Worm (Caenorhabditis elegans) whole organism, mixed stage, embryonic: ENCODE measurements around the gene Y45F10B.13.
"Not testable (repeated sequence)": the region's sequence is repeated elsewhere in the genome, so short reads cannot be mapped to it uniquely, and the experiment has no call there.

Experiments
- M03D4.4 ChIP-seq: sonication (generic microtip); optimal IDR thresholded peaks from 2 replicates; lab custom pipeline; 2017; ENCODE audit warnings: mild to moderate bottlenecking, missing genetic modification characterization, missing compliant biosample characterization
- bed-3 ChIP-seq: fragments of 200-800 bp; sonication (Bioruptor generic); optimal IDR thresholded peaks from 3 replicates; lab custom pipeline; 2018; ENCODE audit warnings: mild to moderate bottlenecking, missing genetic modification characterization, moderate library complexity, missing compliant biosample characterization
- ceh-39 ChIP-seq: fragments of 150-350 bp; optimal IDR thresholded peaks from 2 replicates; lab custom pipeline; 2014; ENCODE audit warnings: missing biosample characterization, missing genetic modification characterization
- ceh-43 ChIP-seq: fragments of 200-800 bp; sonication (Bioruptor generic); optimal IDR thresholded peaks from 2 replicates; lab custom pipeline; 2018; ENCODE audit warnings: mild to moderate bottlenecking, missing genetic modification characterization, moderate library complexity, missing compliant biosample characterization
- ceh-83 ChIP-seq: fragments of 200-800 bp; sonication (Bioruptor generic); optimal IDR thresholded peaks from 2 replicates; lab custom pipeline; 2018; ENCODE audit warnings: mild to moderate bottlenecking, missing genetic modification characterization, missing compliant biosample characterization
- ces-1 ChIP-seq: fragments of 150-350 bp; optimal IDR thresholded peaks from 2 replicates; lab custom pipeline; 2014; ENCODE audit warnings: missing biosample characterization, missing genetic modification reagents, missing genetic modification characterization
- drap-1 ChIP-seq: fragments of 200-800 bp; sonication (Bioruptor generic); optimal IDR thresholded peaks from 3 replicates; lab custom pipeline; 2018; ENCODE audit warnings: mild to moderate bottlenecking, missing genetic modification characterization, missing compliant biosample characterization
- elt-1 ChIP-seq: sonication (generic microtip); optimal IDR thresholded peaks from 2 replicates; lab custom pipeline; 2017; ENCODE audit warnings: missing genetic modification characterization, mild to moderate bottlenecking, missing compliant biosample characterization, antibody characterized with exemption, moderate library complexity, borderline replicate concordance; ENCODE audit not compliant: insufficient read depth
- flh-1 ChIP-seq: fragments of 200-800 bp; sonication (Bioruptor generic); optimal IDR thresholded peaks from 2 replicates; lab custom pipeline; 2018; ENCODE audit warnings: mild to moderate bottlenecking, missing genetic modification characterization, moderate library complexity, missing compliant biosample characterization
- ham-2 ChIP-seq: fragments of 200-800 bp; sonication (Bioruptor generic); optimal IDR thresholded peaks from 2 replicates; lab custom pipeline; 2018; ENCODE audit warnings: mild to moderate bottlenecking, missing genetic modification characterization, missing compliant biosample characterization
- hlh-1 ChIP-seq: fragments of 150-350 bp; optimal IDR thresholded peaks from 2 replicates; lab custom pipeline; 2014; ENCODE audit warnings: missing biosample characterization, missing genetic modification reagents, missing genetic modification characterization
- lin-13 ChIP-seq: fragments of 150-350 bp; optimal IDR thresholded peaks from 2 replicates; lab custom pipeline; 2014; ENCODE audit warnings: missing biosample characterization, missing genetic modification characterization
- lin-32 ChIP-seq: fragments of 200-800 bp; sonication (Bioruptor generic); optimal IDR thresholded peaks from 2 replicates; lab custom pipeline; 2018; ENCODE audit warnings: mild to moderate bottlenecking, missing genetic modification characterization, missing compliant biosample characterization
- lsy-2 ChIP-seq: fragments of 150-350 bp; optimal IDR thresholded peaks from 2 replicates; lab custom pipeline; 2014; ENCODE audit warnings: missing biosample characterization, missing genetic modification characterization
- mep-1 ChIP-seq: fragments of 150-350 bp; optimal IDR thresholded peaks from 2 replicates; lab custom pipeline; 2017; ENCODE audit warnings: missing biosample characterization, missing genetic modification reagents, missing genetic modification characterization, inconsistent platforms
- mls-2 ChIP-seq: sonication (generic microtip); optimal IDR thresholded peaks from 2 replicates; lab custom pipeline; 2016; ENCODE audit warnings: mild to moderate bottlenecking, missing genetic modification characterization, moderate library complexity, missing compliant biosample characterization
- nhr-12 ChIP-seq: fragments of 150-350 bp; optimal IDR thresholded peaks from 2 replicates; lab custom pipeline; 2014; ENCODE audit warnings: missing biosample characterization, missing genetic modification characterization
- nhr-2 ChIP-seq: fragments of 150-350 bp; optimal IDR thresholded peaks from 2 replicates; lab custom pipeline; 2014; ENCODE audit warnings: missing biosample characterization, missing genetic modification characterization
- nhr-237 ChIP-seq: fragments of 150-350 bp; optimal IDR thresholded peaks from 2 replicates; lab custom pipeline; 2014; ENCODE audit warnings: missing biosample characterization, missing genetic modification characterization
- nhr-28 ChIP-seq: fragments of 150-350 bp; optimal IDR thresholded peaks from 2 replicates; lab custom pipeline; 2014; ENCODE audit warnings: missing biosample characterization, missing genetic modification characterization
- nhr-76 ChIP-seq: sonication (generic microtip); optimal IDR thresholded peaks from 2 replicates; lab custom pipeline; 2017; ENCODE audit warnings: missing biosample characterization, missing genetic modification characterization
- pha-4 ChIP-seq: fragments of 150-350 bp; optimal IDR thresholded peaks from 2 replicates; lab custom pipeline; 2018; ENCODE audit warnings: missing biosample characterization, missing genetic modification reagents, missing genetic modification characterization
- sem-2 ChIP-seq: fragments of 200-800 bp; sonication (Bioruptor generic); optimal IDR thresholded peaks from 2 replicates; lab custom pipeline; 2018; ENCODE audit warnings: mild to moderate bottlenecking, missing genetic modification characterization, missing compliant biosample characterization
- snpc-4 ChIP-seq: fragments of 150-350 bp; optimal IDR thresholded peaks from 2 replicates; lab custom pipeline; 2014; ENCODE audit warnings: missing biosample characterization, missing genetic modification characterization
- tbx-8 ChIP-seq: fragments of 200-800 bp; sonication (Bioruptor generic); optimal IDR thresholded peaks from 2 replicates; lab custom pipeline; 2018; ENCODE audit warnings: mild to moderate bottlenecking, missing genetic modification characterization, moderate library complexity, missing compliant biosample characterization
- unc-39 ChIP-seq: fragments of 150-350 bp; optimal IDR thresholded peaks from 2 replicates; lab custom pipeline; 2014; ENCODE audit warnings: missing biosample characterization, missing genetic modification characterization
- unc-62 ChIP-seq: fragments of 150-350 bp; optimal IDR thresholded peaks from 2 replicates; lab custom pipeline; 2014; ENCODE audit warnings: missing biosample characterization, missing genetic modification reagents, missing genetic modification characterization
- zip-8 ChIP-seq: fragments of 150-350 bp; optimal IDR thresholded peaks from 2 replicates; lab custom pipeline; 2014; ENCODE audit warnings: missing biosample characterization, missing genetic modification characterization
- ztf-11 ChIP-seq: fragments of 150-350 bp; optimal IDR thresholded peaks from 2 replicates; lab custom pipeline; 2014; ENCODE audit warnings: missing biosample characterization, missing genetic modification characterization

The Y45F10B.13 gene

DNA sequence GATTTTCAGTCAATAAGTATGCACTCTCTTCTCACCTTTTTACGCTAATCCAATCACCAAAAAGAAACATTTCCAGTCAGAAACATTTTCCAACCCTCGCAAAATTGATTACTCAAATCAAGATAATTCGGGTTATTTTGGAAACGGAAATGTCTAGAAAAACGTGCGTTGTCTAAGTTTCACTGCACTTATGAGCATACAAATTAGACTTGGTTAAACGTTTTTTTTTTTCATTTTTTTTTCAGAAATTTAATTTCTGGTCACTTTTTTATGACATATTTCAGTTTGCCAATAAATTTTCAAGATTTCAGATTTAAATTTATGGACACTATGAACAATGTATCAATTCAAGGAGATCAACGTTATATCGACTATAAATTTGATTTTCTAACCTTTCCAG, 21.4 kb upstream of the Y45F10B.13 start, which contains the start of gene sru-12:
Gene sru-12, plus strand, starts transcription at position 301 of the 400 bp plus-strand sequence.
- TF ChIP-seq nhr-12 (tag; lab: Kevin White, UChicago) (no peak), pha-4 (tag; lab: Kevin White, UChicago) (no peak), hlh-1 (no peak), ham-2 (GFP tag; lab: Kevin White, UChicago) (no peak), mep-1 (no peak), unc-62 (no peak), bed-3 (GFP tag; lab: Kevin White, UChicago) (no peak), lin-32 (no peak), tbx-8 (GFP tag; lab: Kevin White, UChicago) (no peak)
- TF ChIP-seq, all 35 proteins: peak for 0

DNA sequence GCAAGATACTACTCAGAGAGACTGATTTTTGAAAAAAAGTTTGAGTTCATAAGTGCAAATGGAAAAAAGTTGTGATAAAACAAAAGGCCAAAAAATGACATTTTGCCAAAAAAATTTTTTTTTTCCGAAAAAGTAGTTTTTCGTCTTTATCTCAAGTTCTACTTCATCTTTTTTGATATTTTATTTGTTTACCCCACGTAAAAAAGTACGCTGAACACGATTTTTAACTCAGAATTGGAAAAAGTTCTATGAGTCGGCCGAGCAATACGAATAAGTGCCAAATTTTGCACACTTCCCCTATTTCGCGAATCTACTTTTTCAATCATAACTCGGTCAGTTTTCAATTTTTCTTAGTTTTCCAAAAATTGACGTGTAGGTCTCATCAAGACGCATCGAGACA, 17.4 kb upstream of the Y45F10B.13 start, which contains the start of gene sru-16:
Gene sru-16, plus strand, starts transcription at position 301 of the 400 bp plus-strand sequence.
- TF ChIP-seq mep-1; lsy-2 (tag; lab: Kevin White, UChicago); snpc-4: not testable (repeated sequence)

DNA sequence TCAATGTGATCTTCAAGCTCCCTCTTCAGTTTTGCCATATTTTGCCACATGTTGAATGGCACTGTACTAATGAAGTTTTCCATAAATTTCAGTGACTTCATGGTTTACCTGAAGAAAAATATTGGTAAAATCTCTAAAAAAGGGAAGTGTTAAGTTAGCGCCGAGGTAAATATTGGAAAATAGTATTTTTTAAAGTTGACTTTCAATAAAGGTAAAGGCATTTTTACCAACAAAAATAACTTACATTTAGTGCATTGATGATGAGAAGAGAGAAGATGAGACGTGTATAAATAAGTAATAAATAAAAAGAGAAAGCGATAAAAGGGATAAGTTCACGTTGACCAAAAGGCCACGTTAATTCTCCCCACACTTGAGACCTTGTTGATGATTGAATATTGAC, 16.6 kb upstream of the Y45F10B.13 start, which contains the start of gene Y45F10B.8:
Gene Y45F10B.8, minus strand, starts transcription at position 101 of the 400 bp plus-strand sequence.
- TF ChIP-seq lin-13; unc-39 (tag; lab: Kevin White, UChicago); pha-4 (tag; lab: Kevin White, UChicago): not testable (repeated sequence)

DNA sequence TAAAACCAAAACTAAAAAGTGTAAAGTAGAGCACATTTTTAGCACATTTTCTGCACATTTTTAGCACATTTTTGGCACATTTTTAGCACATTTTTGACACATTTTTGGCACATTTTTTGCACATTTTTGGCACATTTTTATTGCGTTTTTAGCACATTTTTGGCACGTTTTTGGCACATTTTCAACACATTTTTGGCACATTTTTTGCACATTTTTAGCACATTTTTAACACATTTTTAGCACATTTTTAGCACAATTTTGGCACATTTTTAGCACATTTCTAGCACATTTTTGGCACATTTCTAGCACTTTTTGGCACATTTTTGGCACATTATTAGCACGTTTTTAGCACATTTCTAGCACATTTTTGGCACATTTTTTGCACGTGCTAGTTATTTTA, 14.1 kb upstream of the Y45F10B.13 start:
- TF ChIP-seq ztf-11 (tag; lab: Kevin White, UChicago) (no peak), lsy-2 (tag; lab: Kevin White, UChicago) (no peak), sem-2 (GFP tag; lab: Kevin White, UChicago) (no peak), ceh-43 (no peak), mls-2 (no peak), M03D4.4 (no peak), ces-1 (no peak), ceh-83 (GFP tag; lab: Kevin White, UChicago) (no peak), nhr-2 (no peak), elt-1 (tag; lab: Kevin White, UChicago) (no peak)

DNA sequence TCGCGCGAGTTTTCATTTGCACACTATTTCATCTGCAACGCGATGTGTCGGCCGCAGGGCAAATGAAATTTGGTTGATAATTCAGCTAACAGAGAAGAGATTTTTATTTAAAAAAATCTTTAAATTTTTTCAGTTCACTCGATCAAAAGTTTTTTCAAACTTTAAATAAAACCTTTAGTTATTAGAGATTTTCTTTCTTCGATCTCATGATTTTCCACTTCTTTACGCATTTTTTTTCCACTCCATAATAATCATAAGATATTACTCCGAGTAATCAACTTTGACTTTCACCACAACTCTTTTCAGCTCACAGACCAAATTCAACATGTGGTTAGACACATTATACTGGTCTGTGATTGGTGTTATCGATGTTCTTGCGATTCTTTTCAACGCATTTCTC, 13.2 kb upstream of the Y45F10B.13 start, which contains the start of gene srd-10:
Gene srd-10, plus strand, starts transcription at position 301 of the 400 bp plus-strand sequence.
- no peak for TF ChIP-seq elt-1 (tag; lab: Kevin White, UChicago)
- no peak for TF ChIP-seq ces-1
- no peak for TF ChIP-seq ham-2 (GFP tag; lab: Kevin White, UChicago)
- no peak for TF ChIP-seq sem-2 (GFP tag; lab: Kevin White, UChicago)
- TF ChIP-seq hlh-1, result no peak
- TF ChIP-seq unc-39 (tag; lab: Kevin White, UChicago), result no peak
- TF ChIP-seq drap-1, result no peak
- no peak for TF ChIP-seq ceh-39 (tag; lab: Kevin White, UChicago)
- TF ChIP-seq nhr-28 (tag; lab: Kevin White, UChicago), result no peak
- no peak for TF ChIP-seq tbx-8 (GFP tag; lab: Kevin White, UChicago)
- no peak for TF ChIP-seq nhr-237 (tag; lab: Kevin White, UChicago)

DNA sequence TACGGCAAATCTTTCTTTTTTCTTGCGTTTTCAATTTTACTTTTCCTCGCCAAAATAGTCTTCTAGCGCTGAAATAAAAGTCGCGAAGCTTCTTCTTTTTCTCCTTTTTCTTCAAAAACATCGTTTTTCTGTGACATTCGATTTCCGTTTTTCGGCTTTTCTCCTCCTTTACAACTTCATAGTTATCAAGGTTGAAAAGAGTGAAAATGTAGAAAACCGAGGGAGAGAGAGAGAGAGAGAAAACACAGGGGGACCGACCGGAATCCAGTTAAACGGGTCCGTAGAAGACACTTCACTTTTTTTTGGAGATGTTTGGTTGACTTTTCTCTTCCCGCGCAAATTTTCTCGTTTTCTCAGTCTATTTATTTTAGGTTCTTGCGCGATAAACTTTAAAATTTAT, 2.8 kb upstream of the Y45F10B.13 start:
- TF ChIP-seq ces-1 (peak; percentile 67), unc-39 (tag; lab: Kevin White, UChicago) (no peak)

ce11 chrIV:13559020-13559419, 2.5 kb downstream of the Y45F10B.13 start:
- TF ChIP-seq tbx-8 (GFP tag; lab: Kevin White, UChicago), result no peak
- no peak for TF ChIP-seq nhr-76
- no peak for TF ChIP-seq flh-1 (GFP tag; lab: Kevin White, UChicago)
- TF ChIP-seq zip-8 (tag; lab: Kevin White, UChicago), result no peak
- TF ChIP-seq snpc-4, result no peak
- no peak for TF ChIP-seq nhr-12 (tag; lab: Kevin White, UChicago)
- TF ChIP-seq M03D4.4, result no peak
- TF ChIP-seq nhr-2, result no peak
- no peak for TF ChIP-seq unc-39 (tag; lab: Kevin White, UChicago)
- TF ChIP-seq ham-2 (GFP tag; lab: Kevin White, UChicago), result no peak
